Worm (Caenorhabditis elegans): ENCODE data around the gene nfya-1.

nfya-1 gene

ce11 chrX:11931559-11931958 is 15.1 kb downstream of the nfya-1 start, which contains the start of gene dot-1.4:
dot-1.4 (minus strand) TSS chrX:11931659.
- no peak for TF ChIP-seq tbx-2 (tag; optimal IDR thresholded peaks at IDR 0.05)
- no peak for TF ChIP-seq sdc-2 (tag; optimal IDR thresholded peaks at IDR 0.05)
- no peak for TF ChIP-seq ceh-34 (tag; optimal IDR thresholded peaks at IDR 0.05)
- TF ChIP-seq unc-42 (tag; optimal IDR thresholded peaks at IDR 0.05), result no peak
- TF ChIP-seq elt-2 (tag; optimal IDR thresholded peaks at IDR 0.05), result no peak
- no peak for TF ChIP-seq fkh-6 (tag; optimal IDR thresholded peaks at IDR 0.05)
- TF ChIP-seq ceh-30 (tag; optimal IDR thresholded peaks at IDR 0.05), result no peak
- TF ChIP-seq K02D7.2 (tag; optimal IDR thresholded peaks at IDR 0.05), result no peak
- TF ChIP-seq lim-6 (tag; optimal IDR thresholded peaks at IDR 0.05), result no peak
- no peak for TF ChIP-seq ztf-16 (tag; optimal IDR thresholded peaks at IDR 0.05)
- TF ChIP-seq tbx-7 (tag; optimal IDR thresholded peaks at IDR 0.05), result no peak
- no peak for TF ChIP-seq ceh-31 (tag; optimal IDR thresholded peaks at IDR 0.05)
- no peak for TF ChIP-seq F13H6.1 (tag; optimal IDR thresholded peaks at IDR 0.05)

DNA sequence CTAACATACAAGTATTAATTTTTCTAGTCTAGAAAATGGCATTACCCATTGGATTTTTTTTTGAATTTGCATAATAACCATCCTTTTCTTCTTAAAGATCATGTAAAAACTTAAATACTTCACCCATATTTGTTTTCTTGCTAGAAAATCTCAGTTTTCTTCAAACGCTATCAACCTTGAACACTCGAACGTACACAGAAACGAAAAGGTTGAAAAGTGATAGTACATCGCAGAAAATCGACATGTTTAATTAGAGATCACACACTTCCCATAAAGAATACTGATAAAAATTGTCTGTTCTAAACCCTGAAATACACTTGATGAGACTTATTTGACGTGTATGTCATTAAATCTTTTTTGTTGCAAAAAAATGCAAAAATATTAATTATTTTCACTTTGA is 19.1 kb downstream of the nfya-1 start, which contains the start of gene F55G7.4:
Gene F55G7.4 (plus strand): TSS at position 301 of the 400 bp plus-strand sequence.
- TF ChIP-seq zip-5 (tag; optimal IDR thresholded peaks at IDR 0.05) (no peak), pha-2 (tag; optimal IDR thresholded peaks at IDR 0.05) (no peak), eyg-1 (tag; optimal IDR thresholded peaks at IDR 0.05) (no peak), madf-2 (tag; optimal IDR thresholded peaks at IDR 0.05) (no peak), rnt-1 (tag; optimal IDR thresholded peaks at IDR 0.05) (no peak), ceh-48 (tag; optimal IDR thresholded peaks at IDR 0.05) (no peak), ceh-6 (GFP tag; optimal IDR thresholded peaks at IDR 0.05) (no peak), ceh-14 (tag; optimal IDR thresholded peaks at IDR 0.05) (no peak)

ce11 chrX:11925243-11925642 is 21.4 kb downstream of the nfya-1 start:
- TF ChIP-seq unc-3 (GFP tag; conservative IDR thresholded peaks at IDR 0.05) (no peak), unc-3 (tag; optimal IDR thresholded peaks at IDR 0.05) (no peak), madf-2 (tag; optimal IDR thresholded peaks at IDR 0.05) (no peak), dve-1 (tag; optimal IDR thresholded peaks at IDR 0.05) (no peak), fkh-6 (tag; optimal IDR thresholded peaks at IDR 0.05) (no peak), ceh-34 (tag; optimal IDR thresholded peaks at IDR 0.05) (no peak), ahr-1 (tag; optimal IDR thresholded peaks at IDR 0.05) (no peak), unc-86 (tag; optimal IDR thresholded peaks at IDR 0.05) (no peak), sdc-2 (tag; optimal IDR thresholded peaks at IDR 0.05) (no peak), K09A11.1 (tag; optimal IDR thresholded peaks at IDR 0.05; ENCODE audit: insufficient read depth) (no peak), pag-3 (tag; optimal IDR thresholded peaks at IDR 0.05; ENCODE audit: borderline replicate concordance) (no peak), sox-4 (tag; optimal IDR thresholded peaks at IDR 0.05) (no peak), unc-55 (GFP tag; optimal IDR thresholded peaks at IDR 0.05) (no peak), rnt-1 (tag; optimal IDR thresholded peaks at IDR 0.05) (no peak), nfya-1 (tag; optimal IDR thresholded peaks at IDR 0.05) (no peak)

ce11 chrX:11924158-11924557 is 22.5 kb downstream of the nfya-1 start, which contains the start of gene F55G7.1:
F55G7.1 (plus strand) TSS chrX:11924433.
- TF ChIP-seq ref-2 (tag; optimal IDR thresholded peaks at IDR 0.05), result peak; percentile 9
- TF ChIP-seq sdc-2 (tag; optimal IDR thresholded peaks at IDR 0.05), result peak; percentile 97
- TF ChIP-seq fkh-6 (tag; optimal IDR thresholded peaks at IDR 0.05), result no peak

ce11 chrX:11920723-11921283 is 25.8 kb downstream of the nfya-1 start, which contains the start of gene Y62H9A.14:
Y62H9A.14 (plus strand) TSS chrX:11921233.
- TF ChIP-seq npax-4 (tag; optimal IDR thresholded peaks at IDR 0.05) (no peak), C38D4.7 (GFP tag; optimal IDR thresholded peaks at IDR 0.05) (no peak), pax-1 (tag; optimal IDR thresholded peaks at IDR 0.05) (no peak), fax-1 (tag; optimal IDR thresholded peaks at IDR 0.05) (no peak), ceh-30 (tag; optimal IDR thresholded peaks at IDR 0.05) (no peak), ref-2 (tag; optimal IDR thresholded peaks at IDR 0.05) (no peak), ceh-31 (tag; optimal IDR thresholded peaks at IDR 0.05) (no peak), ceh-34 (tag; optimal IDR thresholded peaks at IDR 0.05) (no peak), pros-1 (tag; optimal IDR thresholded peaks at IDR 0.05) (no peak), ceh-14 (tag; optimal IDR thresholded peaks at IDR 0.05) (no peak), ceh-2 (tag; optimal IDR thresholded peaks at IDR 0.05) (no peak)

Data from whole organism, late embryonic.